Fruit fly (Drosophila melanogaster) whole organism, wandering third instar larva: ENCODE data around the gene Gr21a.

Experiments used
- CG32264 ChIP-seq: fragments of 200-800 bp; sonication (Bioruptor generic); optimal IDR thresholded peaks from 2 replicates; lab custom pipeline; 2016; ENCODE audit warnings: missing biosample characterization, missing genetic modification characterization
- CG9705 ChIP-seq: fragments of 200-800 bp; sonication (Bioruptor generic); optimal IDR thresholded peaks from 2 replicates; lab custom pipeline; 2018; ENCODE audit warnings: missing biosample characterization, mild to moderate bottlenecking, missing genetic modification characterization
- CrebA ChIP-seq: fragments of 200-800 bp; sonication (Bioruptor generic); optimal IDR thresholded peaks from 2 replicates; lab custom pipeline; 2016; ENCODE audit warnings: missing biosample characterization, mild to moderate bottlenecking, missing genetic modification characterization, borderline replicate concordance
- Dfd ChIP-seq: fragments of >200 bp; optimal IDR thresholded peaks from 2 replicates; lab custom pipeline; 2017; ENCODE audit warnings: missing biosample characterization, missing genetic modification characterization
- GATAd ChIP-seq: sonication (Bioruptor generic); optimal IDR thresholded peaks from 2 replicates; lab custom pipeline; 2016; ENCODE audit warnings: missing biosample characterization, missing genetic modification characterization
- HLH106 ChIP-seq: fragments of 200-800 bp; optimal IDR thresholded peaks from 3 replicates; lab custom pipeline; 2019; ENCODE audit warnings: missing biosample characterization, mild to moderate bottlenecking, missing genetic modification characterization, moderate library complexity
- Hnf4 ChIP-seq: fragments of 200-800 bp; sonication (Bioruptor generic); optimal IDR thresholded peaks from 2 replicates; lab custom pipeline; 2016; ENCODE audit warnings: missing biosample characterization, mild to moderate bottlenecking, missing genetic modification characterization
- Jra ChIP-seq: sonication (Bioruptor generic); optimal IDR thresholded peaks from 2 replicates; lab custom pipeline; 2016; ENCODE audit warnings: missing biosample characterization, missing genetic modification characterization
- Mio ChIP-seq: sonication (Bioruptor generic); optimal IDR thresholded peaks from 2 replicates; lab custom pipeline; 2016; ENCODE audit warnings: missing biosample characterization, missing genetic modification characterization
- Myc ChIP-seq: fragments of >200 bp; optimal IDR thresholded peaks from 2 replicates; lab custom pipeline; 2017
- N ChIP-seq: fragments of >200 bp; optimal IDR thresholded peaks from 2 replicates; lab custom pipeline; 2018; ENCODE audit warnings: missing biosample characterization, missing external identifiers, missing genetic modification characterization
- OdsH ChIP-seq: fragments of 200-800 bp; sonication (Bioruptor generic); optimal IDR thresholded peaks from 2 replicates; lab custom pipeline; 2016; ENCODE audit warnings: missing biosample characterization, mild to moderate bottlenecking, missing genetic modification characterization
- Rel ChIP-seq, 2 experiments: fragments of 200-800 bp; sonication (Bioruptor generic) in 1 of 2; optimal IDR thresholded peaks; 2 replicates in 1 of 2; 3 replicates in 1 of 2; lab custom pipeline; 2016 to 2019; ENCODE audit warnings: mild to moderate bottlenecking in 2 of 2, missing biosample characterization in 2 of 2, missing genetic modification characterization in 2 of 2, moderate library complexity in 1 of 2
- Sp1 ChIP-seq: fragments of 200-800 bp; sonication (Bioruptor generic); optimal IDR thresholded peaks from 3 replicates; lab custom pipeline; 2019; ENCODE audit warnings: missing biosample characterization, mild to moderate bottlenecking, missing genetic modification characterization, moderate library complexity
- br ChIP-seq: fragments of 200-800 bp; sonication (Bioruptor generic); optimal IDR thresholded peaks from 2 replicates; lab custom pipeline; 2016; ENCODE audit warnings: missing biosample characterization, missing genetic modification characterization
- dl ChIP-seq, 2 experiments: fragments of 175-275, 200-275 bp in 1 of 2; fragments of 200-275 bp in 1 of 2; sonication (Bioruptor generic); optimal IDR thresholded peaks; lab custom pipeline; 2018; ENCODE audit warnings: mild to moderate bottlenecking in 2 of 2, missing biosample characterization in 2 of 2, missing genetic modification characterization in 2 of 2, moderate library complexity in 2 of 2; ENCODE audit not compliant: partially characterized antibody in 2 of 2, insufficient read depth in 1 of 2
- dmrt93B ChIP-seq: fragments of 200-800 bp; sonication (Bioruptor generic); optimal IDR thresholded peaks from 2 replicates; lab custom pipeline; 2018; ENCODE audit warnings: missing biosample characterization, mild to moderate bottlenecking, missing genetic modification characterization
- dsf ChIP-seq: sonication (Bioruptor generic); optimal IDR thresholded peaks from 2 replicates; lab custom pipeline; 2016; ENCODE audit warnings: missing biosample characterization, missing genetic modification characterization, borderline replicate concordance
- ey ChIP-seq: fragments of 200-800 bp; sonication (Bioruptor generic); optimal IDR thresholded peaks from 2 replicates; lab custom pipeline; 2016; ENCODE audit warnings: missing biosample characterization, missing genetic modification characterization
- foxo ChIP-seq, 2 experiments: fragments of 200-800 bp; sonication (Bioruptor generic); optimal IDR thresholded peaks; 2 replicates in 1 of 2; 3 replicates in 1 of 2; lab custom pipeline; 2016 to 2017; ENCODE audit warnings: missing biosample characterization in 2 of 2, missing genetic modification characterization in 2 of 2
- h ChIP-seq: fragments of 200-800 bp; sonication (Bioruptor generic); optimal IDR thresholded peaks from 3 replicates; lab custom pipeline; 2016; ENCODE audit warnings: missing biosample characterization, mild to moderate bottlenecking, missing genetic modification characterization
- jim ChIP-seq: fragments of 175-275, 200-325 bp; sonication (Bioruptor generic); optimal IDR thresholded peaks from 2 replicates; lab custom pipeline; 2016; ENCODE audit warnings: missing biosample characterization, mild to moderate bottlenecking, missing genetic modification characterization
- psq ChIP-seq: fragments of 200-800 bp; sonication (Bioruptor generic); optimal IDR thresholded peaks from 3 replicates; lab custom pipeline; 2017; ENCODE audit warnings: missing biosample characterization, mild to moderate bottlenecking, missing genetic modification characterization, moderate library complexity
- rgr ChIP-seq: fragments of 200-800 bp; sonication (Bioruptor generic); optimal IDR thresholded peaks from 3 replicates; lab custom pipeline; 2016; ENCODE audit warnings: missing biosample characterization, mild to moderate bottlenecking, missing genetic modification characterization
- sage ChIP-seq: fragments of 200-800 bp; sonication (Bioruptor generic); optimal IDR thresholded peaks from 2 replicates; lab custom pipeline; 2016; ENCODE audit warnings: missing biosample characterization, mild to moderate bottlenecking, missing genetic modification characterization
- sv ChIP-seq: fragments of 200-800 bp; sonication (Bioruptor generic); optimal IDR thresholded peaks from 3 replicates; lab custom pipeline; 2016; ENCODE audit warnings: missing biosample characterization, missing genetic modification characterization
- woc ChIP-seq: sonication (Bioruptor generic); optimal IDR thresholded peaks from 2 replicates; lab custom pipeline; 2016; ENCODE audit warnings: missing biosample characterization, mild to moderate bottlenecking, missing genetic modification characterization

Gene Gr21a

dm6 chr2L:789966-790365, 9.7 kb downstream of the Gr21a start:
- TF ChIP-seq br (GFP tag; lab: Kevin White, UChicago) (no peak), CrebA (no peak), Myc (lab: Kevin White, UChicago) (no peak), dmrt93B (GFP tag; lab: Kevin White, UChicago) (no peak), sage (no peak)

dm6 chr2L:790698-791097, 10.4 kb downstream of the Gr21a start, which contains the start of gene Pkg21D:
Gene Pkg21D (minus strand): TSS chr2L:790798.
- no peak for TF ChIP-seq sv (GFP tag; lab: Kevin White, UChicago)
- TF ChIP-seq OdsH (GFP tag; lab: Kevin White, UChicago) = no peak
- no peak for TF ChIP-seq rgr (GFP tag; lab: Kevin White, UChicago)
- no peak for TF ChIP-seq Mio (GFP tag; lab: Kevin White, UChicago)
- no peak for TF ChIP-seq jim (GFP tag; lab: Kevin White, UChicago)
- no peak for TF ChIP-seq dsf (GFP tag; lab: Kevin White, UChicago)
- TF ChIP-seq dl (GFP tag; optimal IDR thresholded peaks at IDR 0.05; lab: Kevin White, UChicago; ENCODE audit: insufficient read depth in 1 of 2, partially characterized antibody in 2 of 2) = no peak

dm6 chr2L:810277-810676, 30.0 kb downstream of the Gr21a start, which contains the start of gene Nnf1b:
Gene Nnf1b (plus strand): TSS chr2L:810577.
- TF ChIP-seq Mio (GFP tag; lab: Kevin White, UChicago) (no peak), rgr (GFP tag; lab: Kevin White, UChicago) (no peak), Hnf4 (no peak), Rel (GFP tag; optimal IDR thresholded peaks at IDR 0.05; lab: Kevin White, UChicago) (no peak), Rel (tag; optimal IDR thresholded peaks at IDR 0.05; lab: Kevin White, UChicago) (no peak), Dfd (no peak), psq (no peak), CrebA (no peak)

dm6 chr2L:811405-811804, 31.1 kb downstream of the Gr21a start, which contains the start of gene Dbp21E2:
Gene Dbp21E2 (plus strand): TSS chr2L:811584.
- TF ChIP-seq Rel (GFP tag; optimal IDR thresholded peaks at IDR 0.05; lab: Kevin White, UChicago) (no peak), Rel (tag; optimal IDR thresholded peaks at IDR 0.05; lab: Kevin White, UChicago) (peak; percentile 9), N (no peak)

- no peak for TF ChIP-seq sv (GFP tag; lab: Kevin White, UChicago)
- TF ChIP-seq Myc (lab: Kevin White, UChicago) = peak; percentile 73
- TF ChIP-seq Sp1 (GFP tag; lab: Kevin White, UChicago) = no peak
- TF ChIP-seq, all 38 proteins: peak for 1
These were observed 35.6 kb downstream of the Gr21a start, which contains the start of the genes Saf6 and Pex12 for dm6 chr2L:815785-816389. Gene Saf6 (minus strand): TSS chr2L:815950. Gene Pex12 (plus strand): TSS chr2L:815993.

- TF ChIP-seq GATAd (GFP tag; lab: Kevin White, UChicago) = no peak
- TF ChIP-seq Dfd = no peak
- TF ChIP-seq CrebA = no peak
- TF ChIP-seq Jra (GFP tag; lab: Kevin White, UChicago) = no peak
- no peak for TF ChIP-seq sage
- TF ChIP-seq h (GFP tag; lab: Kevin White, UChicago) = no peak
- TF ChIP-seq Mio (GFP tag; lab: Kevin White, UChicago) = no peak
- TF ChIP-seq woc (GFP tag; lab: Kevin White, UChicago) = no peak
- no peak for TF ChIP-seq ey (GFP tag; lab: Kevin White, UChicago)
- no peak for TF ChIP-seq foxo (GFP tag; optimal IDR thresholded peaks at IDR 0.05; lab: Kevin White, UChicago)
- TF ChIP-seq Myc (lab: Kevin White, UChicago) = no peak
- no peak for TF ChIP-seq br (GFP tag; lab: Kevin White, UChicago)
These were observed 37.6 kb downstream of the Gr21a start, which contains the start of gene CG15880 for dm6 chr2L:817850-818249. Gene CG15880 (minus strand): TSS chr2L:817950.

dm6 chr2L:819315-820032, 39.2 kb downstream of the Gr21a start, which contains the start of the genes PGAP2 and Clp:
Gene PGAP2 (minus strand): TSS chr2L:819508.
Gene Clp (plus strand): TSS chr2L:819964.
- peak; percentile 57 for TF ChIP-seq psq
- peak; percentile 32 for TF ChIP-seq sv (GFP tag; lab: Kevin White, UChicago)
- TF ChIP-seq rgr (GFP tag; lab: Kevin White, UChicago) = peak; percentile 69
- peak; percentile 63 for TF ChIP-seq ey (GFP tag; lab: Kevin White, UChicago)
- no peak for TF ChIP-seq jim (GFP tag; lab: Kevin White, UChicago)
- peak; percentile 97 for TF ChIP-seq Myc (lab: Kevin White, UChicago)
- TF ChIP-seq HLH106 (tag; lab: Kevin White, UChicago) = peak; percentile 84
- peak in 1 of 2 experiments; percentile 81 for TF ChIP-seq foxo (GFP tag; optimal IDR thresholded peaks at IDR 0.05; lab: Kevin White, UChicago)
- no peak for TF ChIP-seq CrebA
- peak; percentile 65 for TF ChIP-seq CG9705 (GFP tag; lab: Kevin White, UChicago)
- TF ChIP-seq OdsH (GFP tag; lab: Kevin White, UChicago) = peak; percentile 68
- TF ChIP-seq Sp1 (GFP tag; lab: Kevin White, UChicago) = peak; percentile 74
- TF ChIP-seq CG32264 (GFP tag; lab: Kevin White, UChicago) = no peak
